Worm (Caenorhabditis elegans): ENCODE data around the gene clec-261.

Gene clec-261

DNA sequence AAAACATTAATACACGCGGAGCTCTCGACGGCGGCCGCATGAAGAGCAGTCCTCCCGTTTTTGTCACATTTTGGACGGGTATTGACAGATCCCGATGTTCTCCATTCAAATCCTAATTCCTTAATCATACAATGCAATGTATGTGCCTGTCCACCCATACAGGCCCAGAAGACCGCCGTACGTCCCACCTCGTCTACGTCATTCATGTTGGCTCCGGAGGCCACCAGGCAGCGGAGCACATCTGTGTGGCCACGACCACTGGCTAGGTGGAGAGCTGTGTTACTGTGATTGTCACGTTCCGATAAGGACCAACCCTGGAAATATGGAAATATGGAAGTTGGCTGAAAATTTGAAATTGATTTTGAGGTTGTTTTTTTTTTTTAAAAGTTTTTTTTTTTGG, 11.5 kb downstream of the clec-261 start:
- TF ChIP-seq F44E2.7 (GFP tag; IDR thresholded peaks at IDR 0.05) (peak; percentile 80; the same call in 1 of the 2 replicates), madf-5 (GFP tag; IDR thresholded peaks at IDR 0.05) (0 out of 4 replicates have a peak, but pooled peaks of 1 of the 2 experiments have one; percentile 21), zag-1 (tag; optimal IDR thresholded peaks at IDR 0.05) (no peak)

- no peak for TF ChIP-seq ctbp-1 (GFP tag; IDR thresholded peaks at IDR 0.05)
- peak; percentile 90; the same call in 1 of the 2 replicates for TF ChIP-seq F44E2.7 (GFP tag; IDR thresholded peaks at IDR 0.05)
These were observed 14.4 kb downstream of the clec-261 start, which contains the start of gene pqn-94 for ce11 chrV:20279811-20280317. pqn-94 (minus strand) TSS chrV:20279861.

DNA sequence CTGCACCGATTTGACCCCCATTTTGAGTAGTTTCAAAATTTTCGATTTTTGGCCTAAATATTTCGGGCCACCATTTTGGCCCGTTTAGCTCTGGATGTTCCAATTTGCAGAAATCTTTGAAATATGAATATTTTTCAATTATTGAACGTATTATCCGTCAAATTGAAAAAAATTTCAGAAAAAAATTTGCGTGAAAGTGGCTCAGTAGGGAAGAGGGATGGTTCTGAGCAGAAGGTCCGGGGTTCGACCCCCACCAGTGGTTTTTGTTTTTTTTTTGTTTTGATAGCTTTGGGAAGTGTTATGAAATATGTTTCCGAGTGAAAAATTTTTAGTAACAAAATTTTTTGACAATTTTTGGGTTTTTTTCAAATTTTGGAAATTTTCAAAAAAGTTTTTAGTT, 15.0 kb downstream of the clec-261 start:
- TF ChIP-seq lim-7 (GFP tag; IDR thresholded peaks at IDR 0.05) (no peak), daf-12 (tag; optimal IDR thresholded peaks at IDR 0.05) (no peak), mep-1 (tag; optimal IDR thresholded peaks at IDR 0.05) (no peak), Y75B8A.6 (GFP tag; IDR thresholded peaks at IDR 0.05) (no peak), unc-62 (GFP tag; optimal IDR thresholded peaks at IDR 0.05 in 1 of 2) (no peak), unc-62 (tag; optimal IDR thresholded peaks at IDR 0.05) (no peak), lin-38 (GFP tag; IDR thresholded peaks at IDR 0.05) (no peak), cey-2 (tag; optimal IDR thresholded peaks at IDR 0.05; ENCODE audit: borderline replicate concordance, insufficient read depth) (no peak), snpc-4 (tag; optimal IDR thresholded peaks at IDR 0.05) (no peak), nhr-237 (tag; optimal IDR thresholded peaks at IDR 0.05) (no peak), hlh-11 (tag; optimal IDR thresholded peaks at IDR 0.05) (no peak), lin-29 (GFP tag; IDR thresholded peaks at IDR 0.05) (no peak), daf-8 (GFP tag; IDR thresholded peaks at IDR 0.05) (no peak), mxl-3 (GFP tag; optimal IDR thresholded peaks at IDR 0.05) (no peak), mxl-2 (GFP tag; conservative IDR thresholded peaks at IDR 0.05) (no peak), ZK337.2 (GFP tag; IDR thresholded peaks at IDR 0.05) (no peak), lin-13 (GFP tag; optimal IDR thresholded peaks at IDR 0.05) (no peak), lin-15B (tag; optimal IDR thresholded peaks at IDR 0.05) (no peak), hlh-30 (tag; optimal IDR thresholded peaks at IDR 0.05; ENCODE audit: insufficient read depth) (no peak)

ce11 chrV:20276923-20277322, 17.4 kb downstream of the clec-261 start:
- no peak for TF ChIP-seq lim-7 (GFP tag; IDR thresholded peaks at IDR 0.05)
- TF ChIP-seq cey-2 (tag; optimal IDR thresholded peaks at IDR 0.05; ENCODE audit: borderline replicate concordance, insufficient read depth), result no peak
- no peak for TF ChIP-seq unc-62 (GFP tag; optimal IDR thresholded peaks at IDR 0.05 in 1 of 2)
- no peak for TF ChIP-seq unc-62 (tag; optimal IDR thresholded peaks at IDR 0.05)
- no peak for TF ChIP-seq php-3 (GFP tag; IDR thresholded peaks at IDR 0.05)
- TF ChIP-seq nhr-28 (tag; optimal IDR thresholded peaks at IDR 0.05), result no peak
- no peak for TF ChIP-seq F10B5.3 (tag; optimal IDR thresholded peaks at IDR 0.05)

DNA sequence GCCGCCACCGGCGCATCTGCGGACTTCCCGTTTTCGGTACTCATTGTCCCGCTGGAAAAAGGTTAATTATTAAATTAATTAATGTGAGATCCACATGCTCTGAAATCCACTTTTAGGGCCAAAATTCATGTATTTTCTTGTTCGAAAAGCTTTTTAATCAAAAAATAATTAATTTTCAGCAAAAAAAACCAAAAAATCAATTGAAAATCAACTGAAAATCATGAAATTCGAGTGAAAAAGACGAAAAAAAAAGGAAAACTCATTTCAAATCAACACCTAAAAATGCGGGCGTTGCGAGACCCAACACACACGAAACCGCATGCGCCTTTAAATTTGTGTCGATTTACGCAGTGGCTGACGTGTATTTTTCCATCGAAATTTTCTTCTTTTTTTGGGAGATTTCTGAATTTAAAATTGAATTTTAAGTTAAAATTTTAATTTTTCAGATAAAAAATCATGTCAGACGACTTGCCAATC, 24.6 kb downstream of the clec-261 start, which contains the start of the genes prmt-1 and cdkr-3:
Gene prmt-1, minus strand, starts transcription at position 51 of the 477 bp plus-strand sequence.
Gene cdkr-3, plus strand, starts transcription at position 447 of the 477 bp plus-strand sequence.
- TF ChIP-seq R02D3.7 (tag; optimal IDR thresholded peaks at IDR 0.05) (peak; percentile 64), mxl-2 (GFP tag; conservative IDR thresholded peaks at IDR 0.05) (no peak), pha-4 (GFP tag; IDR thresholded peaks at IDR 0.05) (no peak), pha-4 (tag; optimal IDR thresholded peaks at IDR 0.05) (peak; percentile 61), lsy-2 (tag; optimal IDR thresholded peaks at IDR 0.05) (peak in 1 of 2 experiments; percentile 64), hif-1 (tag; optimal IDR thresholded peaks at IDR 0.05) (peak in 1 of 2 experiments; percentile 64), nhr-6 (tag; optimal IDR thresholded peaks at IDR 0.05) (peak; percentile 68), hmg-1.1 (GFP tag; IDR thresholded peaks at IDR 0.05) (0 out of 2 replicates have a peak, but pooled peaks have one; percentile 24), lin-29 (GFP tag; IDR thresholded peaks at IDR 0.05) (no peak), unc-62 (GFP tag; optimal IDR thresholded peaks at IDR 0.05 in 1 of 2) (peak in 1 of 2 experiments; percentile 90), unc-62 (tag; optimal IDR thresholded peaks at IDR 0.05) (no peak), nhr-28 (tag; optimal IDR thresholded peaks at IDR 0.05) (peak; percentile 46), mep-1 (tag; optimal IDR thresholded peaks at IDR 0.05) (peak; percentile 65), mes-2 (tag; optimal IDR thresholded peaks at IDR 0.05; ENCODE audit: poor library complexity, severe bottlenecking) (peak; percentile 66), dpl-1 (GFP tag; optimal IDR thresholded peaks at IDR 0.05) (peak; percentile 59), hlh-30 (tag; optimal IDR thresholded peaks at IDR 0.05; ENCODE audit: insufficient read depth) (peak; percentile 16), F10B5.3 (tag; optimal IDR thresholded peaks at IDR 0.05) (no peak)
